Worm (Caenorhabditis elegans) whole organism, L4 larva: ENCODE data around the gene rfc-2.

Experiments used
- F37D6.2 ChIP-seq: sonication (generic microtip); optimal IDR thresholded peaks from 2 replicates; lab custom pipeline; 2016; ENCODE audit warnings: mild to moderate bottlenecking, missing genetic modification characterization, missing compliant biosample characterization
- F49E8.2 ChIP-seq: sonication (generic microtip); optimal IDR thresholded peaks from 2 replicates; lab custom pipeline; 2016; ENCODE audit warnings: missing compliant biosample characterization, mild to moderate bottlenecking, missing genetic modification characterization, borderline replicate concordance
- Y105C5A.15 ChIP-seq: fragments of 200-800 bp; sonication (Bioruptor generic); IDR thresholded peaks from 2 replicates; pipeline ENCODE4 v1.3.6; 2022; ENCODE audit warnings: missing genetic modification characterization, missing compliant biosample characterization
- Y5F2A.4 ChIP-seq: fragments of 200-800 bp; sonication (Bioruptor generic); optimal IDR thresholded peaks from 2 replicates; lab custom pipeline; 2018; ENCODE audit warnings: mild to moderate bottlenecking, missing genetic modification characterization, missing compliant biosample characterization
- Y75B8A.6 ChIP-seq: fragments of 200-800 bp; sonication (Bioruptor generic); IDR thresholded peaks from 2 replicates; pipeline ENCODE4 v1.3.6; 2022; ENCODE audit warnings: missing genetic modification reagents, missing genetic modification characterization, missing compliant biosample characterization
- aly-2 ChIP-seq: sonication (generic microtip); optimal IDR thresholded peaks from 2 replicates; lab custom pipeline; 2018; ENCODE audit warnings: missing biosample characterization, missing genetic modification characterization
- arid-1 ChIP-seq: fragments of 200-800 bp; sonication (Bioruptor generic); conservative IDR thresholded peaks from 2 replicates; pipeline ENCODE4 v1.3.6; 2022; ENCODE audit warnings: missing genetic modification reagents, missing genetic modification characterization, missing compliant biosample characterization
- attf-4 ChIP-seq: sonication (generic microtip); optimal IDR thresholded peaks from 3 replicates; lab custom pipeline; 2017; ENCODE audit warnings: missing biosample characterization, missing genetic modification characterization
- daf-16 ChIP-seq, 3 experiments: sonication (generic microtip); optimal IDR thresholded peaks; 2 replicates each; lab custom pipeline; 2016 to 2017; ENCODE audit warnings: missing genetic modification characterization in 3 of 3, missing genetic modification reagents in 3 of 3, mild to moderate bottlenecking in 2 of 3, missing compliant biosample characterization in 2 of 3, missing biosample characterization in 1 of 3, moderate library complexity in 1 of 3
- daf-19 ChIP-seq: fragments of 200-800 bp; sonication (Bioruptor generic); conservative IDR thresholded peaks from 2 replicates; pipeline ENCODE4 v1.3.6; 2022; ENCODE audit warnings: missing genetic modification characterization, missing compliant biosample characterization
- dmd-6 ChIP-seq: fragments of 200-800 bp; sonication (Bioruptor generic); IDR thresholded peaks from 2 replicates; pipeline ENCODE4 v1.3.6; 2022; ENCODE audit warnings: missing genetic modification reagents, missing genetic modification characterization, missing compliant biosample characterization
- dpl-1 ChIP-seq: fragments of 150-350 bp; optimal IDR thresholded peaks from 2 replicates; lab custom pipeline; 2014; ENCODE audit warnings: missing biosample characterization, missing genetic modification reagents, missing genetic modification characterization
- egl-43 ChIP-seq: fragments of 200-800 bp; sonication (Bioruptor generic); IDR thresholded peaks from 2 replicates; pipeline ENCODE4 v1.3.6; 2022; ENCODE audit warnings: missing genetic modification reagents, missing genetic modification characterization, missing compliant biosample characterization
- gei-8 ChIP-seq: fragments of 200-800 bp; sonication (Bioruptor generic); optimal IDR thresholded peaks from 2 replicates; lab custom pipeline; 2018; ENCODE audit warnings: mild to moderate bottlenecking, missing genetic modification characterization, missing compliant biosample characterization
- hlh-11 ChIP-seq: fragments of 200-800 bp; sonication (Bioruptor generic); optimal IDR thresholded peaks from 2 replicates; lab custom pipeline; 2018; ENCODE audit warnings: mild to moderate bottlenecking, missing genetic modification characterization, missing compliant biosample characterization
- hlh-30 ChIP-seq: sonication (generic microtip); optimal IDR thresholded peaks from 2 replicates; lab custom pipeline; 2017; ENCODE audit warnings: antibody characterized with exemption, mild to moderate bottlenecking, missing genetic modification characterization, missing compliant biosample characterization; ENCODE audit not compliant: insufficient read depth
- jun-1 ChIP-seq: fragments of 150-350 bp; optimal IDR thresholded peaks from 2 replicates; lab custom pipeline; 2014; ENCODE audit warnings: missing biosample characterization, missing genetic modification reagents, missing genetic modification characterization
- lim-7 ChIP-seq: fragments of 200-800 bp; sonication (Bioruptor generic); IDR thresholded peaks from 2 replicates; pipeline ENCODE4 v1.3.6; 2022; ENCODE audit warnings: missing genetic modification characterization, missing compliant biosample characterization
- lin-29 ChIP-seq: fragments of 200-800 bp; sonication (Bioruptor generic); IDR thresholded peaks from 2 replicates; pipeline ENCODE4 v1.3.6; 2022; ENCODE audit warnings: missing genetic modification reagents, missing genetic modification characterization, missing compliant biosample characterization
- lsy-2 ChIP-seq, 2 experiments: fragments of 150-350 bp in 1 of 2; sonication (generic microtip) in 1 of 2; optimal IDR thresholded peaks; 2 replicates each; lab custom pipeline; 2014 to 2017; ENCODE audit warnings: missing biosample characterization in 2 of 2, missing genetic modification characterization in 2 of 2
- mdl-1 ChIP-seq, 2 experiments: fragments of 150-350 bp in 1 of 2; sonication (generic microtip) in 1 of 2; optimal IDR thresholded peaks; 2 replicates each; lab custom pipeline; 2014 to 2017; ENCODE audit warnings: missing biosample characterization in 2 of 2, missing genetic modification characterization in 2 of 2
- mep-1 ChIP-seq: fragments of 150-350 bp; sonication (generic microtip); optimal IDR thresholded peaks from 3 replicates; lab custom pipeline; 2014; ENCODE audit warnings: missing biosample characterization, missing genetic modification characterization
- mes-2 ChIP-seq: sonication (generic microtip); optimal IDR thresholded peaks from 2 replicates; lab custom pipeline; 2016; ENCODE audit warnings: missing genotype, mild to moderate bottlenecking, missing genetic modification characterization, missing compliant biosample characterization; ENCODE audit not compliant: poor library complexity, severe bottlenecking
- nhr-10 ChIP-seq: fragments of 150-350 bp; optimal IDR thresholded peaks from 2 replicates; lab custom pipeline; 2014; ENCODE audit warnings: missing biosample characterization, missing genetic modification characterization
- nhr-102 ChIP-seq: sonication (generic microtip); optimal IDR thresholded peaks from 2 replicates; lab custom pipeline; 2016; ENCODE audit warnings: mild to moderate bottlenecking, missing genetic modification characterization, moderate library complexity, missing compliant biosample characterization
- nhr-111 ChIP-seq: fragments of 200-800 bp; sonication (Bioruptor generic); optimal IDR thresholded peaks from 2 replicates; lab custom pipeline; 2018; ENCODE audit warnings: mild to moderate bottlenecking, missing genetic modification characterization, missing compliant biosample characterization
- nhr-237 ChIP-seq: sonication (generic microtip); optimal IDR thresholded peaks from 2 replicates; lab custom pipeline; 2017; ENCODE audit warnings: missing biosample characterization, missing genetic modification characterization
- nhr-41 ChIP-seq: fragments of 200-800 bp; sonication (Bioruptor generic); IDR thresholded peaks from 2 replicates; pipeline ENCODE4 v1.3.6; 2022; ENCODE audit warnings: missing genetic modification reagents, missing genetic modification characterization, missing compliant biosample characterization
- nhr-48 ChIP-seq: sonication (generic microtip); optimal IDR thresholded peaks from 2 replicates; lab custom pipeline; 2016; ENCODE audit warnings: mild to moderate bottlenecking, missing genetic modification characterization, missing compliant biosample characterization
- nhr-6 ChIP-seq: fragments of 150-350 bp; optimal IDR thresholded peaks from 2 replicates; lab custom pipeline; 2014; ENCODE audit warnings: missing biosample characterization, missing genetic modification characterization
- nhr-76 ChIP-seq: fragments of 150-350 bp; optimal IDR thresholded peaks from 2 replicates; lab custom pipeline; 2014; ENCODE audit warnings: missing biosample characterization, missing genetic modification characterization
- php-3 ChIP-seq: fragments of 200-800 bp; sonication (Bioruptor generic); IDR thresholded peaks from 2 replicates; pipeline ENCODE4 v1.3.6; 2022; ENCODE audit warnings: missing genetic modification reagents, missing genetic modification characterization, missing compliant biosample characterization
- pqm-1 ChIP-seq: sonication (generic microtip); optimal IDR thresholded peaks from 2 replicates; lab custom pipeline; 2017; ENCODE audit warnings: missing biosample characterization, missing genetic modification characterization
- rbr-2 ChIP-seq: sonication (generic microtip); optimal IDR thresholded peaks from 2 replicates; lab custom pipeline; 2016; ENCODE audit warnings: missing genotype, missing genetic modification characterization, missing compliant biosample characterization
- saeg-2 ChIP-seq: fragments of 200-800 bp; sonication (Bioruptor generic); IDR thresholded peaks from 2 replicates; pipeline ENCODE4 v1.3.6; 2022; ENCODE audit warnings: missing genetic modification reagents, missing genetic modification characterization, missing compliant biosample characterization
- set-16 ChIP-seq: fragments of 200-800 bp; sonication (Bioruptor generic); IDR thresholded peaks from 2 replicates; pipeline ENCODE4 v1.3.6; 2022; ENCODE audit warnings: missing genetic modification reagents, missing genetic modification characterization, missing compliant biosample characterization
- snpc-1.2 ChIP-seq: fragments of 200-800 bp; sonication (Bioruptor generic); IDR thresholded peaks from 2 replicates; pipeline ENCODE4 v1.3.6; 2022; ENCODE audit warnings: missing genetic modification reagents, missing genetic modification characterization, missing compliant biosample characterization
- spr-1 ChIP-seq: sonication (generic microtip); optimal IDR thresholded peaks from 2 replicates; lab custom pipeline; 2016; ENCODE audit warnings: mild to moderate bottlenecking, missing genetic modification characterization, missing compliant biosample characterization
- spr-3 ChIP-seq: fragments of 200-800 bp; sonication (Bioruptor generic); optimal IDR thresholded peaks from 2 replicates; lab custom pipeline; 2018; ENCODE audit warnings: mild to moderate bottlenecking, missing genetic modification characterization, missing compliant biosample characterization
- tag-97 ChIP-seq: fragments of 200-800 bp; sonication (Bioruptor generic); IDR thresholded peaks from 2 replicates; pipeline ENCODE4 v1.3.6; 2022; ENCODE audit warnings: missing genetic modification characterization, missing compliant biosample characterization
- tra-1 ChIP-seq: fragments of 200-800 bp; sonication (Bioruptor generic); IDR thresholded peaks from 2 replicates; pipeline ENCODE4 v1.3.6; 2022; ENCODE audit warnings: missing genetic modification reagents, missing genetic modification characterization, missing compliant biosample characterization
- unc-130 ChIP-seq: sonication (generic microtip); optimal IDR thresholded peaks from 2 replicates; lab custom pipeline; 2016; ENCODE audit warnings: missing genetic modification reagents, missing genetic modification characterization, missing compliant biosample characterization
- unc-39 ChIP-seq: sonication (generic microtip); optimal IDR thresholded peaks from 2 replicates; lab custom pipeline; 2017; ENCODE audit warnings: missing biosample characterization, missing genetic modification characterization
- unc-62 ChIP-seq, 3 experiments: fragments of 150-350 bp in 1 of 3; sonication (generic microtip); optimal IDR thresholded peaks in 2 of 3; peaks in 1 of 3; 1 replicate in 1 of 3; 2 replicates in 2 of 3; lab custom pipeline; 2014 to 2017; ENCODE audit warnings: missing biosample characterization in 3 of 3, missing genetic modification characterization in 3 of 3, missing genetic modification reagents in 3 of 3, missing genotype in 1 of 3
- zag-1 ChIP-seq: fragments of 150-350 bp; optimal IDR thresholded peaks from 2 replicates; lab custom pipeline; 2014; ENCODE audit warnings: missing biosample characterization, missing genetic modification characterization
- ztf-7 ChIP-seq: fragments of 150-350 bp; optimal IDR thresholded peaks from 2 replicates; lab custom pipeline; 2014; ENCODE audit warnings: missing biosample characterization, missing genetic modification characterization

Gene rfc-2

ce11 chrIV:1385500-1385899, 38.4 kb downstream of the rfc-2 start (continued):
- TF ChIP-seq nhr-237 (tag; lab: Kevin White, UChicago) (no peak), rbr-2 (tag; lab: Kevin White, UChicago) (no peak), Y5F2A.4 (GFP tag; lab: Kevin White, UChicago) (no peak), lin-29 (GFP tag; lab: Robert Waterston, UW) (no peak), hlh-11 (tag; lab: Kevin White, UChicago) (no peak), egl-43 (GFP tag; lab: Robert Waterston, UW) (no peak)

ce11 chrIV:1385915-1386314, 38.8 kb downstream of the rfc-2 start, which contains the start of gene nhr-41:
Gene nhr-41 (plus strand): TSS chrIV:1386215.
- TF ChIP-seq daf-16 (GFP tag; optimal IDR thresholded peaks at IDR 0.05; lab: Kevin White, UChicago) (no peak), daf-16 (tag; optimal IDR thresholded peaks at IDR 0.05; lab: Kevin White, UChicago) (peak; percentile 4), hlh-11 (tag; lab: Kevin White, UChicago) (peak; percentile 33), unc-130 (GFP tag; lab: Kevin White, UChicago) (no peak), set-16 (GFP tag; lab: Robert Waterston, UW) (peak; percentile 38; the same call in 1 of the 2 replicates)

- peak; percentile 59 for TF ChIP-seq hlh-30
- TF ChIP-seq nhr-48 (tag; lab: Kevin White, UChicago), result no peak
- TF ChIP-seq spr-3 (GFP tag; lab: Kevin White, UChicago), result no peak
- TF ChIP-seq F49E8.2, result no peak
- no peak for TF ChIP-seq saeg-2 (GFP tag; lab: Robert Waterston, UW)
- peak in 1 of 2 experiments; percentile 29 for TF ChIP-seq lsy-2 (tag; optimal IDR thresholded peaks at IDR 0.05; lab: Kevin White, UChicago)
- TF ChIP-seq F37D6.2 (tag; lab: Kevin White, UChicago), result no peak
- TF ChIP-seq nhr-6 (tag; lab: Kevin White, UChicago), result no peak
- TF ChIP-seq jun-1 (tag; lab: Kevin White, UChicago), result no peak
- no peak for TF ChIP-seq dpl-1 (GFP tag; lab: Kevin White, UChicago)
- peak; percentile 69 for TF ChIP-seq mep-1 (tag; lab: Kevin White, UChicago)
- TF ChIP-seq dmd-6 (GFP tag; lab: Robert Waterston, UW), result peak; percentile 62
- peak; percentile 86 for TF ChIP-seq lim-7 (GFP tag; lab: Robert Waterston, UW)
- TF ChIP-seq tag-97, result no peak
- no peak for TF ChIP-seq pqm-1 (tag; lab: Kevin White, UChicago)
- no peak for TF ChIP-seq snpc-1.2
- TF ChIP-seq egl-43 (GFP tag; lab: Robert Waterston, UW), result peak; percentile 85
- TF ChIP-seq rbr-2 (tag; lab: Kevin White, UChicago), result peak; percentile 48
- peak; percentile 69 for TF ChIP-seq nhr-41
- peak; percentile 36 for TF ChIP-seq nhr-102
- peak; percentile 79 for TF ChIP-seq tra-1
- TF ChIP-seq unc-130 (GFP tag; lab: Kevin White, UChicago), result no peak
- TF ChIP-seq php-3, result no peak; the same call in 1 of the 2 replicates
- no peak for TF ChIP-seq nhr-111 (GFP tag; lab: Kevin White, UChicago)
- no peak for TF ChIP-seq attf-4
- no peak for TF ChIP-seq ztf-7 (tag; lab: Kevin White, UChicago)
- TF ChIP-seq gei-8 (GFP tag; lab: Kevin White, UChicago), result no peak
- TF ChIP-seq zag-1 (tag; lab: Kevin White, UChicago), result no peak
- TF ChIP-seq unc-62 (GFP tag; optimal IDR thresholded peaks at IDR 0.05 in 1 of 2; lab: Kevin White, UChicago), result no peak
- TF ChIP-seq unc-62 (tag; optimal IDR thresholded peaks at IDR 0.05; lab: Kevin White, UChicago), result no peak
- no peak for TF ChIP-seq nhr-10 (tag; lab: Kevin White, UChicago)
- TF ChIP-seq mdl-1 (tag; optimal IDR thresholded peaks at IDR 0.05; lab: Kevin White, UChicago), result peak in 1 of 2 experiments; percentile 55
- TF ChIP-seq Y105C5A.15 (GFP tag; lab: Robert Waterston, UW), result no peak
- no peak for TF ChIP-seq unc-39
- peak; percentile 47; the same call in 1 of the 2 replicates for TF ChIP-seq set-16 (GFP tag; lab: Robert Waterston, UW)
- TF ChIP-seq mes-2 (tag; lab: Kevin White, UChicago), result peak; percentile 56
- peak; percentile 64 for TF ChIP-seq arid-1 (GFP tag; lab: Robert Waterston, UW)
- no peak for TF ChIP-seq nhr-76
- no peak for TF ChIP-seq Y75B8A.6
- no peak for TF ChIP-seq aly-2 (tag; lab: Kevin White, UChicago)
- peak; percentile 5 for TF ChIP-seq spr-1 (tag; lab: Kevin White, UChicago)
- TF ChIP-seq daf-19 (GFP tag; lab: Robert Waterston, UW), result no peak
Measured at ce11 chrIV:1388079-1388478, 41.0 kb downstream of the rfc-2 start.
